Fruit fly (Drosophila melanogaster): ENCODE measurements around the gene CG11626.

Gene CG11626

dm6 chr3R:19387608-19388007, 21.1 kb upstream of the CG11626 start, which contains the start of gene CG3734 (continued):
- TF ChIP-seq onecut (GFP tag; IDR thresholded peaks at IDR 0.05) = no peak
- no peak for TF ChIP-seq CG8765 (GFP tag; IDR thresholded peaks at IDR 0.05)
- TF ChIP-seq CG10654 (GFP tag; optimal IDR thresholded peaks at IDR 0.05) = no peak
- no peak for TF ChIP-seq NC2β (GFP tag; optimal IDR thresholded peaks at IDR 0.05)
- TF ChIP-seq CG10209 (GFP tag; optimal IDR thresholded peaks at IDR 0.05) = no peak
- TF ChIP-seq slou (GFP tag; optimal IDR thresholded peaks at IDR 0.05) = no peak
- TF ChIP-seq Tbp (GFP tag; optimal IDR thresholded peaks at IDR 0.05) = no peak
- TF ChIP-seq Gsc (GFP tag; IDR thresholded peaks at IDR 0.05) = no peak
- no peak for TF ChIP-seq CG17385 (GFP tag; optimal IDR thresholded peaks at IDR 0.05)
- no peak for TF ChIP-seq luna (GFP tag; optimal IDR thresholded peaks at IDR 0.05)
- TF ChIP-seq Hsf (GFP tag; optimal IDR thresholded peaks at IDR 0.05) = no peak
- peak; percentile 7 for TF ChIP-seq HmgZ (tag; optimal IDR thresholded peaks at IDR 0.05)
- peak; percentile 43 for TF ChIP-seq Hey (tag; optimal IDR thresholded peaks at IDR 0.05)
- no peak for TF ChIP-seq HLHmδ (GFP tag; optimal IDR thresholded peaks at IDR 0.05)
- no peak for TF ChIP-seq h (optimal IDR thresholded peaks at IDR 0.05)
- peak; percentile 79 for TF ChIP-seq CG34376 (GFP tag; optimal IDR thresholded peaks at IDR 0.05)
- TF ChIP-seq sob (GFP tag; IDR thresholded peaks at IDR 0.05) = no peak
- no peak for TF ChIP-seq CG13775 (GFP tag; optimal IDR thresholded peaks at IDR 0.05)
- no peak for TF ChIP-seq prd (optimal IDR thresholded peaks at IDR 0.05)
- TF ChIP-seq prd (GFP tag; IDR thresholded peaks at IDR 0.05) = no peak
- no peak for TF ChIP-seq lov (optimal IDR thresholded peaks at IDR 0.05)
- TF ChIP-seq lov (GFP tag; IDR thresholded peaks at IDR 0.05) = no peak
- peak; percentile 15 for TF ChIP-seq CG13296 (GFP tag; optimal IDR thresholded peaks at IDR 0.05)
- no peak for TF ChIP-seq CG17802 (tag; optimal IDR thresholded peaks at IDR 0.05)
- no peak for TF ChIP-seq pros (GFP tag; optimal IDR thresholded peaks at IDR 0.05)
- no peak for TF ChIP-seq jigr1 (GFP tag; IDR thresholded peaks at IDR 0.05)
- TF ChIP-seq Oli (tag; optimal IDR thresholded peaks at IDR 0.05) = no peak
- TF ChIP-seq HLH54F (GFP tag; optimal IDR thresholded peaks at IDR 0.05) = no peak
- peak; percentile 56 for TF ChIP-seq CG8281 (tag; optimal IDR thresholded peaks at IDR 0.05)
- peak; percentile 77 for TF ChIP-seq sug (tag; optimal IDR thresholded peaks at IDR 0.05)
- no peak for TF ChIP-seq dimm (GFP tag; IDR thresholded peaks at IDR 0.05)
- TF ChIP-seq cad (GFP tag; optimal IDR thresholded peaks at IDR 0.05) = no peak
- peak; percentile 39 for TF ChIP-seq CG18599 (GFP tag; optimal IDR thresholded peaks at IDR 0.05)
- peak; percentile 93 for TF ChIP-seq mirr (GFP tag; optimal IDR thresholded peaks at IDR 0.05)
- no peak for TF ChIP-seq Spps (tag; optimal IDR thresholded peaks at IDR 0.05)
- TF ChIP-seq jumu (GFP tag; optimal IDR thresholded peaks at IDR 0.05) = no peak
- TF ChIP-seq row (GFP tag; IDR thresholded peaks at IDR 0.05) = no peak
- TF ChIP-seq D19B (GFP tag; optimal IDR thresholded peaks at IDR 0.05) = no peak
- TF ChIP-seq PHDP (tag; optimal IDR thresholded peaks at IDR 0.05) = no peak
- TF ChIP-seq Med (GFP tag) = no peak
- TF ChIP-seq CG10565 (GFP tag; optimal IDR thresholded peaks at IDR 0.05) = no peak

- TF ChIP-seq pfk (GFP tag; optimal IDR thresholded peaks at IDR 0.05) (no peak), nerfin-2 (GFP tag; IDR thresholded peaks at IDR 0.05; ENCODE audit: partially characterized antibody) (no peak), grn (GFP tag; optimal IDR thresholded peaks at IDR 0.05) (peak; percentile 67), CG16813 (GFP tag; IDR thresholded peaks at IDR 0.05; ENCODE audit: partially characterized antibody) (no peak), insv (GFP tag; optimal IDR thresholded peaks at IDR 0.05) (no peak), CG6683 (GFP tag; optimal IDR thresholded peaks at IDR 0.05) (no peak), exex (tag; optimal IDR thresholded peaks at IDR 0.05) (peak; percentile 96)
Observed at dm6 chr3R:19389919-19390318, 18.8 kb upstream of the CG11626 start, which contains the start of gene CG18493. CG18493 (plus strand) TSS chr3R:19390270.
